Fruit fly (Drosophila melanogaster): Measurements from ENCODE around the gene ana1.

dm6 chr3R:24571386-24572124 is 41.2 kb downstream of the ana1 start:
- TF ChIP-seq CG8478 (optimal IDR thresholded peaks at IDR 0.05): no peak
- no peak for TF ChIP-seq CTCF (optimal IDR thresholded peaks at IDR 0.05)
